Comparison of ENCODE assay signal across 3 worm cellular contexts in genomic region chrIII:2169445-2169844, ce11.
TF ChIP-seq lines count a peak whose summit lies in the region.

No protein-coding gene starts in this region.

TF ChIP-seq in whole organism, L1 larva, 84 proteins besides CTCF, POLR2A, EP300 and RAD21 (continued from another document):
- TF ChIP-seq mdl-1 (tag; optimal IDR thresholded peaks at IDR 0.05; lab: Kevin White, UChicago) = no peak
- TF ChIP-seq ceh-88 (GFP tag; IDR thresholded peaks at IDR 0.05; lab: Robert Waterston, UW) = no peak
- no peak for TF ChIP-seq ceh-63 (GFP tag; optimal IDR thresholded peaks at IDR 0.05; lab: Kevin White, UChicago)
- no peak for TF ChIP-seq lir-3 (tag; optimal IDR thresholded peaks at IDR 0.05; lab: Kevin White, UChicago; ENCODE audit: poor library complexity)
- no peak for TF ChIP-seq egl-27 (tag; optimal IDR thresholded peaks at IDR 0.05; lab: Kevin White, UChicago)
- peak; percentile 4 for TF ChIP-seq skn-1 (tag; optimal IDR thresholded peaks at IDR 0.05; lab: Kevin White, UChicago)
- no peak for TF ChIP-seq sptf-1 (tag; optimal IDR thresholded peaks at IDR 0.05; lab: Kevin White, UChicago)
- no peak for TF ChIP-seq unc-62 (GFP tag; optimal IDR thresholded peaks at IDR 0.05; lab: Kevin White, UChicago)
- no peak for TF ChIP-seq tbx-2 (tag; optimal IDR thresholded peaks at IDR 0.05; lab: Kevin White, UChicago)
- TF ChIP-seq hlh-17 (GFP tag; optimal IDR thresholded peaks at IDR 0.05; lab: Kevin White, UChicago; ENCODE audit: borderline replicate concordance) = no peak
- no peak for TF ChIP-seq C16A3.4 (tag; optimal IDR thresholded peaks at IDR 0.05; lab: Kevin White, UChicago)
- TF ChIP-seq nhr-19 (GFP tag; conservative IDR thresholded peaks at IDR 0.05; lab: Robert Waterston, UW) = no peak
- TF ChIP-seq lin-13 (GFP tag; optimal IDR thresholded peaks at IDR 0.05; lab: Kevin White, UChicago) = no peak
- no peak for TF ChIP-seq fkh-8 (tag; optimal IDR thresholded peaks at IDR 0.05; lab: Kevin White, UChicago)
- TF ChIP-seq lsy-2 (tag; optimal IDR thresholded peaks at IDR 0.05; lab: Kevin White, UChicago) = peak in 1 of 2 experiments; percentile 39
- no peak for TF ChIP-seq rnt-1 (tag; optimal IDR thresholded peaks at IDR 0.05; lab: Kevin White, UChicago)
- TF ChIP-seq aha-1 (tag; optimal IDR thresholded peaks at IDR 0.05; lab: Kevin White, UChicago) = no peak
- TF ChIP-seq snu-23 (GFP tag; optimal IDR thresholded peaks at IDR 0.05; lab: Kevin White, UChicago) = peak; percentile 33
- no peak for TF ChIP-seq tlp-1 (tag; optimal IDR thresholded peaks at IDR 0.05; lab: Kevin White, UChicago)
- peak; percentile 19 for TF ChIP-seq elt-2 (tag; optimal IDR thresholded peaks at IDR 0.05; lab: Kevin White, UChicago)
- TF ChIP-seq nhr-77 (tag; optimal IDR thresholded peaks at IDR 0.05; lab: Kevin White, UChicago) = no peak
- no peak for TF ChIP-seq sox-4 (tag; optimal IDR thresholded peaks at IDR 0.05; lab: Kevin White, UChicago)
- no peak for TF ChIP-seq hpl-2 (GFP tag; optimal IDR thresholded peaks at IDR 0.05; lab: Kevin White, UChicago)
- no peak for TF ChIP-seq isw-1 (GFP tag; IDR thresholded peaks at IDR 0.05; lab: Robert Waterston, UW)
- TF ChIP-seq mab-9 (GFP tag; IDR thresholded peaks at IDR 0.05; lab: Robert Waterston, UW) = no peak
- TF ChIP-seq lin-39 (tag; optimal IDR thresholded peaks at IDR 0.05; lab: Kevin White, UChicago) = no peak
- TF ChIP-seq nhr-28 (tag; optimal IDR thresholded peaks at IDR 0.05; lab: Kevin White, UChicago) = no peak
- TF ChIP-seq lin-35 (GFP tag; optimal IDR thresholded peaks at IDR 0.05; lab: Kevin White, UChicago) = peak in 1 of 2 experiments; percentile 55
- no peak for TF ChIP-seq dsc-1 (tag; optimal IDR thresholded peaks at IDR 0.05; lab: Kevin White, UChicago)
- TF ChIP-seq elt-3 (tag; optimal IDR thresholded peaks at IDR 0.05; lab: Kevin White, UChicago) = peak in 2 of 6 experiments; percentile 50 to 54
- TF ChIP-seq mep-1 (tag; optimal IDR thresholded peaks at IDR 0.05; lab: Kevin White, UChicago) = peak; percentile 53
- no peak for TF ChIP-seq egl-13 (tag; optimal IDR thresholded peaks at IDR 0.05; lab: Kevin White, UChicago)
- no peak for TF ChIP-seq snpc-4 (tag; optimal IDR thresholded peaks at IDR 0.05; lab: Kevin White, UChicago)
- TF ChIP-seq nhr-90 (tag; optimal IDR thresholded peaks at IDR 0.05; lab: Kevin White, UChicago; ENCODE audit: poor library complexity) = no peak
- peak; percentile 79 for TF ChIP-seq blmp-1 (tag; optimal IDR thresholded peaks at IDR 0.05; lab: Kevin White, UChicago)
- TF ChIP-seq nhr-11 (tag; optimal IDR thresholded peaks at IDR 0.05; lab: Kevin White, UChicago) = no peak
- TF ChIP-seq ces-1 (GFP tag; optimal IDR thresholded peaks at IDR 0.05; lab: Kevin White, UChicago) = no peak
- no peak for TF ChIP-seq F16B12.6 (tag; optimal IDR thresholded peaks at IDR 0.05; lab: Kevin White, UChicago)
- no peak for TF ChIP-seq nhr-20 (tag; optimal IDR thresholded peaks at IDR 0.05; lab: Kevin White, UChicago)
- no peak for TF ChIP-seq nhr-237 (tag; optimal IDR thresholded peaks at IDR 0.05; lab: Kevin White, UChicago)
- no peak for TF ChIP-seq C34B4.2 (tag; optimal IDR thresholded peaks at IDR 0.05; lab: Kevin White, UChicago)
- no peak for TF ChIP-seq alr-1 (tag; optimal IDR thresholded peaks at IDR 0.05; lab: Kevin White, UChicago; ENCODE audit: borderline replicate concordance)
- no peak for TF ChIP-seq nhr-71 (tag; optimal IDR thresholded peaks at IDR 0.05; lab: Kevin White, UChicago)
- TF ChIP-seq unc-98 (GFP tag; IDR thresholded peaks at IDR 0.05; lab: Robert Waterston, UW) = no peak
- TF ChIP-seq C04F5.9 (tag; optimal IDR thresholded peaks at IDR 0.05; lab: Kevin White, UChicago) = no peak

TF ChIP-seq in whole organism, L3 larva, 47 proteins besides CTCF, POLR2A, EP300 and RAD21 (continued from another document):
- no peak for TF ChIP-seq nhr-76 (tag; optimal IDR thresholded peaks at IDR 0.05; lab: Kevin White, UChicago)
- TF ChIP-seq ama-1 (optimal IDR thresholded peaks at IDR 0.05; lab: Kevin White, UChicago) = no peak
- peak; percentile 37 for TF ChIP-seq nfya-1 (tag; optimal IDR thresholded peaks at IDR 0.05; lab: Kevin White, UChicago; ENCODE audit: insufficient read depth)

TF ChIP-seq in whole organism, L4 larva, 104 proteins besides CTCF, POLR2A, EP300 and RAD21 (continued from another document):
- no peak for TF ChIP-seq zfp-3 (GFP tag; conservative IDR thresholded peaks at IDR 0.05; lab: Robert Waterston, UW)
- TF ChIP-seq T20F7.1 (GFP tag; optimal IDR thresholded peaks at IDR 0.05; lab: Kevin White, UChicago) = no peak
- peak; percentile 37 for TF ChIP-seq hlh-11 (tag; optimal IDR thresholded peaks at IDR 0.05; lab: Kevin White, UChicago)
- TF ChIP-seq zfp-2 (tag; optimal IDR thresholded peaks at IDR 0.05; lab: Kevin White, UChicago) = no peak
- TF ChIP-seq nhr-25 (tag; optimal IDR thresholded peaks at IDR 0.05; lab: Kevin White, UChicago; ENCODE audit: borderline replicate concordance, insufficient read depth) = peak; percentile 16
- TF ChIP-seq Y75B8A.6 (GFP tag; IDR thresholded peaks at IDR 0.05; lab: Robert Waterston, UW) = no peak
- TF ChIP-seq lsy-2 (tag; optimal IDR thresholded peaks at IDR 0.05; lab: Kevin White, UChicago) = peak in 1 of 2 experiments; percentile 45
- TF ChIP-seq daf-16 (GFP tag; optimal IDR thresholded peaks at IDR 0.05; lab: Kevin White, UChicago) = no peak
- TF ChIP-seq daf-16 (tag; optimal IDR thresholded peaks at IDR 0.05; lab: Kevin White, UChicago) = peak; percentile 37
- TF ChIP-seq ces-1 (GFP tag; optimal IDR thresholded peaks at IDR 0.05; lab: Kevin White, UChicago) = no peak
- peak; percentile 67 for TF ChIP-seq dve-1 (tag; optimal IDR thresholded peaks at IDR 0.05; lab: Kevin White, UChicago; ENCODE audit: insufficient read depth)
- TF ChIP-seq ztf-7 (tag; optimal IDR thresholded peaks at IDR 0.05; lab: Kevin White, UChicago) = no peak
- TF ChIP-seq lir-3 (tag; optimal IDR thresholded peaks at IDR 0.05; lab: Kevin White, UChicago) = no peak
- peak; percentile 45 for TF ChIP-seq lin-13 (GFP tag; optimal IDR thresholded peaks at IDR 0.05; lab: Kevin White, UChicago)
- TF ChIP-seq mxl-3 (GFP tag; optimal IDR thresholded peaks at IDR 0.05; lab: Kevin White, UChicago) = peak; percentile 50
- TF ChIP-seq nhr-77 (tag; optimal IDR thresholded peaks at IDR 0.05; lab: Kevin White, UChicago) = peak; percentile 33
